Worm (Caenorhabditis elegans): ENCODE measurements around the gene pqn-18.
A peak's percentile ranks its signal among the peaks of the same experiment; 100 is the strongest.

pqn-18 gene

ce11 chrX:12877930-12878329, 29.7 kb upstream of the pqn-18 start (continued):
- TF ChIP-seq unc-130 (tag; optimal IDR thresholded peaks at IDR 0.05) (peak; percentile 8), skn-1 (tag; optimal IDR thresholded peaks at IDR 0.05) (no peak), unc-98 (GFP tag; IDR thresholded peaks at IDR 0.05) (peak; percentile 39; the same call in 1 of the 2 replicates), ceh-88 (GFP tag; IDR thresholded peaks at IDR 0.05) (no peak), grh-1 (GFP tag; IDR thresholded peaks at IDR 0.05) (no peak), lin-13 (GFP tag; optimal IDR thresholded peaks at IDR 0.05) (peak; percentile 19), tlp-1 (tag; optimal IDR thresholded peaks at IDR 0.05) (no peak), nhr-237 (tag; optimal IDR thresholded peaks at IDR 0.05) (no peak), xbp-1 (tag; optimal IDR thresholded peaks at IDR 0.05) (peak; percentile 32), nhr-19 (GFP tag; conservative IDR thresholded peaks at IDR 0.05) (peak; percentile 60), lin-39 (tag; optimal IDR thresholded peaks at IDR 0.05) (no peak), tbx-2 (tag; optimal IDR thresholded peaks at IDR 0.05) (no peak), lin-14 (GFP tag; optimal IDR thresholded peaks at IDR 0.05) (peak; percentile 80), ztf-4 (tag; optimal IDR thresholded peaks at IDR 0.05) (peak; percentile 24), ztf-11 (tag; optimal IDR thresholded peaks at IDR 0.05) (no peak)

ce11 chrX:12881174-12881573, 26.5 kb upstream of the pqn-18 start:
- no peak for TF ChIP-seq mab-9 (GFP tag; IDR thresholded peaks at IDR 0.05)
- TF ChIP-seq isw-1 (GFP tag; IDR thresholded peaks at IDR 0.05): no peak
- TF ChIP-seq ces-1 (GFP tag; optimal IDR thresholded peaks at IDR 0.05): no peak
- no peak for TF ChIP-seq ceh-8 (GFP tag; optimal IDR thresholded peaks at IDR 0.05)
- TF ChIP-seq lin-14 (GFP tag; optimal IDR thresholded peaks at IDR 0.05): peak; percentile 12
- no peak for TF ChIP-seq fos-1 (tag; optimal IDR thresholded peaks at IDR 0.05)
- TF ChIP-seq C34B4.2 (tag; optimal IDR thresholded peaks at IDR 0.05): no peak
- no peak for TF ChIP-seq nhr-237 (tag; optimal IDR thresholded peaks at IDR 0.05)

- no peak for TF ChIP-seq unc-30 (tag; optimal IDR thresholded peaks at IDR 0.05)
- no peak for TF ChIP-seq vab-15 (tag; optimal IDR thresholded peaks at IDR 0.05)
- TF ChIP-seq nhr-12 (tag; optimal IDR thresholded peaks at IDR 0.05): no peak
- TF ChIP-seq Y116A8C.19 (tag; optimal IDR thresholded peaks at IDR 0.05; ENCODE audit: borderline replicate concordance): no peak
- TF ChIP-seq ceh-63 (GFP tag; optimal IDR thresholded peaks at IDR 0.05): no peak
- TF ChIP-seq nhr-47 (tag; optimal IDR thresholded peaks at IDR 0.05): peak; percentile 44
- TF ChIP-seq hpl-2 (GFP tag; optimal IDR thresholded peaks at IDR 0.05): no peak
- no peak for TF ChIP-seq mab-9 (GFP tag; IDR thresholded peaks at IDR 0.05)
- TF ChIP-seq sox-4 (tag; optimal IDR thresholded peaks at IDR 0.05): no peak
- TF ChIP-seq tlp-1 (tag; optimal IDR thresholded peaks at IDR 0.05): no peak
- TF ChIP-seq hlh-17 (GFP tag; optimal IDR thresholded peaks at IDR 0.05; ENCODE audit: borderline replicate concordance): no peak
- TF ChIP-seq skn-1 (tag; optimal IDR thresholded peaks at IDR 0.05): no peak
- TF ChIP-seq ztf-11 (tag; optimal IDR thresholded peaks at IDR 0.05): no peak
- TF ChIP-seq ces-1 (GFP tag; optimal IDR thresholded peaks at IDR 0.05): no peak
- TF ChIP-seq hlh-4 (tag; optimal IDR thresholded peaks at IDR 0.05): peak; percentile 38
- TF ChIP-seq fkh-10 (GFP tag; optimal IDR thresholded peaks at IDR 0.05): no peak
- no peak for TF ChIP-seq fos-1 (tag; optimal IDR thresholded peaks at IDR 0.05)
- TF ChIP-seq swsn-7 (tag; optimal IDR thresholded peaks at IDR 0.05): peak; percentile 2
- no peak for TF ChIP-seq mef-2 (tag; optimal IDR thresholded peaks at IDR 0.05)
- TF ChIP-seq ceh-88 (GFP tag; IDR thresholded peaks at IDR 0.05): no peak
- TF ChIP-seq unc-62 (GFP tag; optimal IDR thresholded peaks at IDR 0.05): no peak
- no peak for TF ChIP-seq nhr-85 (tag)
- no peak for TF ChIP-seq nhr-20 (tag; optimal IDR thresholded peaks at IDR 0.05)
- no peak for TF ChIP-seq nhr-19 (GFP tag; conservative IDR thresholded peaks at IDR 0.05)
- no peak for TF ChIP-seq dpl-1 (GFP tag; optimal IDR thresholded peaks at IDR 0.05)
- no peak for TF ChIP-seq ceh-8 (GFP tag; optimal IDR thresholded peaks at IDR 0.05)
- TF ChIP-seq jun-1 (tag; optimal IDR thresholded peaks at IDR 0.05): no peak
- TF ChIP-seq sup-37 (GFP tag; optimal IDR thresholded peaks at IDR 0.05): no peak
- TF ChIP-seq lsy-2 (tag; optimal IDR thresholded peaks at IDR 0.05): peak in 1 of 2 experiments; percentile 29
- no peak for TF ChIP-seq pax-3 (tag; optimal IDR thresholded peaks at IDR 0.05)
- TF ChIP-seq unc-98 (GFP tag; IDR thresholded peaks at IDR 0.05): no peak
- TF ChIP-seq fkh-8 (tag; optimal IDR thresholded peaks at IDR 0.05): peak; percentile 78
- no peak for TF ChIP-seq nhr-77 (tag; optimal IDR thresholded peaks at IDR 0.05)
- no peak for TF ChIP-seq sptf-1 (tag; optimal IDR thresholded peaks at IDR 0.05)
- no peak for TF ChIP-seq lin-13 (GFP tag; optimal IDR thresholded peaks at IDR 0.05)
- no peak for TF ChIP-seq nhr-28 (tag; optimal IDR thresholded peaks at IDR 0.05)
- TF ChIP-seq isw-1 (GFP tag; IDR thresholded peaks at IDR 0.05): no peak
- TF ChIP-seq egl-27 (tag; optimal IDR thresholded peaks at IDR 0.05): no peak
- no peak for TF ChIP-seq ets-5 (GFP tag; IDR thresholded peaks at IDR 0.05)
Measured at ce11 chrX:12884873-12885272, 22.8 kb upstream of the pqn-18 start, which contains the start of gene gpc-1. TSS of gene gpc-1 (minus strand) at chrX:12884989.
